Fruit fly (Drosophila melanogaster): ENCODE measurements around the gene Doc3.
A peak's percentile ranks its signal among the peaks of the same experiment; 100 is the strongest.

The Doc3 gene

DNA sequence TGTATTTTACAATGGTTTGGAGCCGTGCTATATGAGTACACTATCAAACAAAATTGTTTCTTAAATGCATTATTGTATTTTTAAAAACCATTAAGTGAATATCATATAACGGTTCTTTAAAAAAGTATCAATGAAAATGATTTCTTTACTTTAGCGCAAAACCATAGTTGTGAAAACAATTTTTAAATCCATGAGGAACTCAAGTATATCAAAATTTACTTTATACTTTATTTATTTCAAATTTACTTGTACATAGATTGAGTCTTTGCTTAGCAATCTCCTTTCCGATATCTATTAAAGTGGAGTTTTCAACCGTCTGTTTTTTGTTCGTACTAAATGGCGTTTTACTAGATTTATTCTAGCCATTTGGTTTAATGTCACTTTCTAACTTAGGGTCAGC, 42.1 kb downstream of the Doc3 start, which contains the start of gene Argk2:
TSS of gene Argk2 (plus strand) at position 378 of the 400 bp plus-strand sequence.
- peak; percentile 8 for TF ChIP-seq CG3032 (tag; optimal IDR thresholded peaks at IDR 0.05)
- peak; percentile 7 for TF ChIP-seq Eip78C (GFP tag)
- no peak for TF ChIP-seq CG6854 (GFP tag; optimal IDR thresholded peaks at IDR 0.05)
- no peak for TF ChIP-seq CG7368 (GFP tag; optimal IDR thresholded peaks at IDR 0.05)
- TF ChIP-seq eg (GFP tag; IDR thresholded peaks at IDR 0.05), result peak; percentile 54; the same call in 1 of the 3 replicates
- TF ChIP-seq Ets21C (GFP tag; optimal IDR thresholded peaks at IDR 0.05), result no peak

DNA sequence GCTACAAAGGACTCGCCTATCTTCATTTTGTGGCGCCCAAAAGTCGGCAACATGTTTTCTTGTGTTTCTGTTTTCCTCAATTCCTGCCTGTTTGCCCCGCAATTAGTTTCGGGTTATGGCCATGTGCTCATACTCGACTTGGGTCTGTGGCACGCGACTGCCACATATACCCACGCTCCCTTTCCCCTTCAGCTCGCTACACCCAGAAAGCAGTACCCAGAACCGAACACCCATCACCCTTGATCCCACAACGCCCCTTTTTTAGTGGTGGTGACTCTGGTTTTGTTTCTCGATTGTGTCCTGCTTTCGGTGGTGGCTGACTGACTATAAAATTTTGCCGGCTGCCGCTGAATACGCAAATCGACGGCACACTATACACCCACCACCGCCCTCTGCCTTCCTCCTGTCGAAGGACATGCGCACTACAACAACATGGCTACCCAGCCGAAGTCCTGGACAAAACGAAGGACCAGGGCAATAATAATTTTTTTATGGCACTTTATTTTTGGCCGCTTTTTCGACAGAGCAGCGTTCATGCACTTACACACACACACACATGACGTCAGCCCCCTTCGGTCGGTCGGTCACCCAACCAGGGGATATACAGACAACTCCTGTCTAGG, 45.6 kb downstream of the Doc3 start:
- TF ChIP-seq CG8119 (GFP tag; IDR thresholded peaks at IDR 0.05) (no peak), Eip93F (GFP tag; optimal IDR thresholded peaks at IDR 0.05) (no peak), CG11902 (GFP tag; optimal IDR thresholded peaks at IDR 0.05) (no peak), CG15336 (GFP tag; IDR thresholded peaks at IDR 0.05) (no peak), CG10669 (GFP tag; optimal IDR thresholded peaks at IDR 0.05) (no peak), CG32006 (GFP tag; optimal IDR thresholded peaks at IDR 0.05) (no peak), Ets21C (GFP tag; optimal IDR thresholded peaks at IDR 0.05) (no peak), Met (GFP tag; optimal IDR thresholded peaks at IDR 0.05) (no peak), CG3032 (tag; optimal IDR thresholded peaks at IDR 0.05) (no peak), CG11762 (GFP tag; optimal IDR thresholded peaks at IDR 0.05; ENCODE audit: insufficient read depth) (no peak), achi (GFP tag; optimal IDR thresholded peaks at IDR 0.05) (no peak), CG10631 (GFP tag; optimal IDR thresholded peaks at IDR 0.05) (no peak), fd85E (GFP tag; optimal IDR thresholded peaks at IDR 0.05) (no peak), Eip78C (GFP tag) (no peak), CG3919 (GFP tag; optimal IDR thresholded peaks at IDR 0.05) (no peak), pdm3 (GFP tag; optimal IDR thresholded peaks at IDR 0.05) (no peak), CG7368 (GFP tag; optimal IDR thresholded peaks at IDR 0.05) (no peak), Sox14 (GFP tag; optimal IDR thresholded peaks at IDR 0.05) (no peak), CG4318 (GFP tag; optimal IDR thresholded peaks at IDR 0.05) (no peak)

DNA sequence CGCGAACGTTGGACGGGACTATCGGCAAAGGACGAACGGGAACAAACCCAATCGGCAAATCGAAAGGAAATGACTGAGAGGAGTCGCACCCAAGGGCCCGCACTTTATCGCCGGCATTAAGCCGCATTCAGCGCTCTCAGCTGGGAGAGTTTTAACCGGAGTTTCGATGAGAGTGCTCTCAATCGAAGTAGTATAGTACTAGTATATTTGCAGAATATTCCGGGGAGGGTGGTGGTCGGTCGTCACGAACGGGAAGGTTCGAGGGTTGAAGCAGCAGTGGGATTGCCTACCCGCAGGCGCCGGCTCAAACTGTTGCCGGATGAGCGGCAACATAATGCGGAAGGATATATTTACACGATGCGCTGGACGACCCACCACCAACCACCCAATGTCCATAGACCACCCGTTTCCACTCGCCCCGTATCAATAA, 46.8 kb downstream of the Doc3 start:
- peak; percentile 19 for TF ChIP-seq Eip78C (GFP tag)
- TF ChIP-seq CG6854 (GFP tag; optimal IDR thresholded peaks at IDR 0.05), result no peak

DNA sequence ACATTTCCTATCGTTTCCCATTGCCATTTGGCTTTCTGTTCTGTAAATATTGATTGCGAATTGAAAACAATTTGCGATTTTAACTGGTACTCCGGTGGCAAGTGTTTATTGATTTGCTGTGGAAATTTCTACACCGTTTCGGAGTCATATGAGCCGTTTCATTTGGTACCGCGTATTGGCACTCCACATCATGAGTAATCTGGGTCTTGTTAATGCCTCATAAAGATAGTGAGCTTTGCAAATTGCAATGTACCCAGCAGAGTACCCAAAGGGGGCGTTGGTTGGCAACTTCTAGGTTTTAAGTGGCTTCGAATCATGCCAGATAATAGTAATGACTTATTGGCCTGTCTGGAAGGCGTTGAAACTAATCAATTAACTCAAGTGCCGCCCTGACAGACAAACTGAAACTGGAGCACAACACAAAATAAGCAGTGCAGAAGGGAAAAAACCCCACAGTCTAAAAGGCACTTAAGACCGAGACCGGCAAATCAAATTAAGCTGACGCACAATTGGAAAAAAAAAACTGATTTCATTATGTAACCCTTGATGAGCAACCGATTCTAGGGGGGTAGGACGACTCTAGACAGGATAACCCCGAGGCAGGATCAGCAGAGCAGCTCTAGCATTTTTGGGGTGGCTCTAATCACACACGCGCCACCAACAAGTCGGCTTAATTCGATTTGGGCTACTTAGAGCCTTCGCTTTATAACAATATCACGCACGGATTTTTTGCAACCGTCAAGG, 48.0 kb downstream of the Doc3 start:
- TF ChIP-seq eg (GFP tag; IDR thresholded peaks at IDR 0.05), result no peak
- no peak for TF ChIP-seq CG6163 (GFP tag; IDR thresholded peaks at IDR 0.05)
- no peak for TF ChIP-seq Sox14 (GFP tag; optimal IDR thresholded peaks at IDR 0.05)

DNA sequence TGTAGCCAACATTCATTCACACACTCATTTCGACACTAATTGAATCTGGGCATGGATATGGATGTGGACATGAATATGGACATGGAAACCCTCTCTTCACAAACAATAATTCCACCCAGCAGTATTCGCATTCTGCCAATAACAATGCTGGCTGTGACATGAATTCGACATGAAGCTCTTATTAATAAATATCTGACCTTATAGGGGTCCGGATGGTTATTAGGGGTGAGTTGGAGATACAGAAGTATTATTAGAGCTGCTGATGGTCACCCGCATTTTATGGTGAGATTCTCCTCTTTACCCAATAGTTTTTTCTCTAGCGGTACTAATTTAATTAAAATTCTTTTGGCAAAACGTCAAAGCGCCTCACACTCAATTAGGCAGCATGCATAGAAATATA, 49.2 kb downstream of the Doc3 start:
- no peak for TF ChIP-seq CG3032 (tag; optimal IDR thresholded peaks at IDR 0.05)
- TF ChIP-seq achi (GFP tag; optimal IDR thresholded peaks at IDR 0.05), result no peak
- no peak for TF ChIP-seq topi (GFP tag; optimal IDR thresholded peaks at IDR 0.05)
- TF ChIP-seq CG34406 (GFP tag; optimal IDR thresholded peaks at IDR 0.05), result no peak
- TF ChIP-seq ss (GFP tag; optimal IDR thresholded peaks at IDR 0.05), result no peak
- no peak for TF ChIP-seq dac (GFP tag; optimal IDR thresholded peaks at IDR 0.05)
- no peak for TF ChIP-seq CG6276 (GFP tag; optimal IDR thresholded peaks at IDR 0.05)
- TF ChIP-seq CG11902 (GFP tag; optimal IDR thresholded peaks at IDR 0.05), result no peak
- TF ChIP-seq cyc (GFP tag; optimal IDR thresholded peaks at IDR 0.05), result no peak
- TF ChIP-seq CG11762 (GFP tag; optimal IDR thresholded peaks at IDR 0.05; ENCODE audit: insufficient read depth), result no peak
- TF ChIP-seq Hr39 (GFP tag; optimal IDR thresholded peaks at IDR 0.05), result no peak
- TF ChIP-seq lz (GFP tag; optimal IDR thresholded peaks at IDR 0.05), result no peak
- no peak for TF ChIP-seq Ets96B (tag; optimal IDR thresholded peaks at IDR 0.05)
- TF ChIP-seq Blimp-1 (GFP tag; optimal IDR thresholded peaks at IDR 0.05), result no peak
- TF ChIP-seq spab (GFP tag; optimal IDR thresholded peaks at IDR 0.05), result no peak
- TF ChIP-seq CG8319 (GFP tag; optimal IDR thresholded peaks at IDR 0.05), result no peak

Data from whole organism, prepupa.